Fruit fly (Drosophila melanogaster): ENCODE measurements around the gene CG42537.

Gene CG42537

dm6 chr3R:6425454-6426156, 48.0 kb downstream of the CG42537 start (continued):
- no peak for TF ChIP-seq lilli (GFP tag; optimal IDR thresholded peaks at IDR 0.05)
- TF ChIP-seq Pdp1 (GFP tag; optimal IDR thresholded peaks at IDR 0.05): peak in 1 of 2 experiments; percentile 47
- peak; percentile 26 for TF ChIP-seq CG30403 (GFP tag; optimal IDR thresholded peaks at IDR 0.05)
- TF ChIP-seq CG6791 (GFP tag; IDR thresholded peaks at IDR 0.05; ENCODE audit: partially characterized antibody): no peak
- no peak for TF ChIP-seq E2f1 (GFP tag; IDR thresholded peaks at IDR 0.05)
- no peak for TF ChIP-seq Fer3 (tag; optimal IDR thresholded peaks at IDR 0.05)
- no peak for TF ChIP-seq CG6813 (GFP tag; optimal IDR thresholded peaks at IDR 0.05)
- TF ChIP-seq MBD-R2 (GFP tag; IDR thresholded peaks at IDR 0.05): 0 out of 2 replicates have a peak, but pooled peaks have one; percentile 10
- TF ChIP-seq gsb (GFP tag; IDR thresholded peaks at IDR 0.05): no peak
- no peak for TF ChIP-seq CG33213 (GFP tag; optimal IDR thresholded peaks at IDR 0.05)
- peak; percentile 37 for TF ChIP-seq Oli (tag; optimal IDR thresholded peaks at IDR 0.05)
- 0 out of 2 replicates have a peak, but pooled peaks have one; percentile 5 for TF ChIP-seq esg (GFP tag; conservative IDR thresholded peaks at IDR 0.05)
- peak; percentile 49 for TF ChIP-seq D19A (tag; optimal IDR thresholded peaks at IDR 0.05)
- TF ChIP-seq ken (GFP tag; IDR thresholded peaks at IDR 0.05): no peak
- TF ChIP-seq phol (tag; optimal IDR thresholded peaks at IDR 0.05): peak; percentile 52
- peak in 1 of 2 experiments; percentile 17 for TF ChIP-seq chif (GFP tag; optimal IDR thresholded peaks at IDR 0.05)
- no peak for TF ChIP-seq CG7987 (GFP tag; optimal IDR thresholded peaks at IDR 0.05)
- TF ChIP-seq BEAF-32 (GFP tag; optimal IDR thresholded peaks at IDR 0.05): peak; percentile 7
- peak; percentile 51 for TF ChIP-seq gem (tag; optimal IDR thresholded peaks at IDR 0.05)
- TF ChIP-seq rib (GFP tag; IDR thresholded peaks at IDR 0.05): no peak
- TF ChIP-seq CG11696 (GFP tag; IDR thresholded peaks at IDR 0.05): peak; percentile 86
- TF ChIP-seq CG31224 (GFP tag; IDR thresholded peaks at IDR 0.05): no peak
- no peak for TF ChIP-seq ewg (GFP tag; optimal IDR thresholded peaks at IDR 0.05)
- TF ChIP-seq dan (GFP tag; IDR thresholded peaks at IDR 0.05): no peak
- TF ChIP-seq Max (GFP tag; optimal IDR thresholded peaks at IDR 0.05): no peak
- no peak for TF ChIP-seq eyg (GFP tag; optimal IDR thresholded peaks at IDR 0.05)
- peak; percentile 52 for TF ChIP-seq CG9727 (GFP tag; optimal IDR thresholded peaks at IDR 0.05)
- no peak for TF ChIP-seq Dref (GFP tag; IDR thresholded peaks at IDR 0.05)
- TF ChIP-seq Hsf (GFP tag; optimal IDR thresholded peaks at IDR 0.05): peak; percentile 28
- no peak for TF ChIP-seq CG3838 (GFP tag; optimal IDR thresholded peaks at IDR 0.05)
- TF ChIP-seq org-1 (GFP tag; optimal IDR thresholded peaks at IDR 0.05): no peak
- TF ChIP-seq CG31441 (GFP tag; IDR thresholded peaks at IDR 0.05): peak; percentile 33; the same call in 1 of the 2 replicates
- peak; percentile 66 for TF ChIP-seq dmrt11E (tag; optimal IDR thresholded peaks at IDR 0.05)
- no peak for TF ChIP-seq zf30C (GFP tag; optimal IDR thresholded peaks at IDR 0.05)
- TF ChIP-seq CG2712 (tag; optimal IDR thresholded peaks at IDR 0.05): peak; percentile 36
- no peak for TF ChIP-seq nerfin-2 (GFP tag; IDR thresholded peaks at IDR 0.05; ENCODE audit: partially characterized antibody)
- TF ChIP-seq CG12299 (tag; optimal IDR thresholded peaks at IDR 0.05): no peak
- peak; percentile 2 for TF ChIP-seq Six4 (GFP tag; optimal IDR thresholded peaks at IDR 0.05)
- peak; percentile 8 for TF ChIP-seq dmrt99B (tag; optimal IDR thresholded peaks at IDR 0.05)
- TF ChIP-seq Drgx (GFP tag; IDR thresholded peaks at IDR 0.05): peak; percentile 11; the same call in 1 of the 2 replicates
- no peak for TF ChIP-seq CG30431 (GFP tag; optimal IDR thresholded peaks at IDR 0.05)
- TF ChIP-seq CG12391 (tag; optimal IDR thresholded peaks at IDR 0.05): peak; percentile 11
- TF ChIP-seq disco-r (GFP tag; optimal IDR thresholded peaks at IDR 0.05): no peak
- TF ChIP-seq pan (optimal IDR thresholded peaks at IDR 0.05): no peak
- TF ChIP-seq pan (GFP tag; optimal IDR thresholded peaks at IDR 0.05 in 1 of 2, IDR thresholded peaks at IDR 0.05 in 1 of 2): peak in 1 of 2 experiments; percentile 21
- TF ChIP-seq fd102C (GFP tag; optimal IDR thresholded peaks at IDR 0.05): no peak
- TF ChIP-seq CG34376 (GFP tag; optimal IDR thresholded peaks at IDR 0.05): no peak
- TF ChIP-seq Lim3 (GFP tag; IDR thresholded peaks at IDR 0.05): no peak
- TF ChIP-seq unpg (GFP tag; optimal IDR thresholded peaks at IDR 0.05): peak; percentile 14

All from whole organism, embryonic.